Worm (Caenorhabditis elegans): ENCODE data around the gene Y111B2A.2.

DNA sequence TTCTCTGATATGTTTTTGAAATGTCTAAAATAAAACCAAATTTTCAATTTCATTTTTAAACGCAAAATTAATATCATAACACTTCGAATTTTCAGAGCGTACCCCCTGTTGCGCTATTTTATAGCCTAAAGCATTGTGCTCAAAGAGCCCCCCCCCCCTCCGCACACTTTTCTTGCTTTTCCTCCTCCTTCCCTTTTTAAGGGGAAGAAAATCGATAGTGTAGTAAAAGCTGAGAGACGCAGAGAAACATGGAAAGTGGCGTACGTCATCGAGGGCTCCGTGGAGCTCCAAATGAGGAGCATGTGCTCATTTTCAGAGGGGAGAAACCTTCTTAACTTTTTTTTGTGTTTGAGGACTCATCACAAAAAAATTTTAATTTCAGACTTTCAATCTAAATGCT is 23.4 kb upstream of the Y111B2A.2 start, which contains the start of gene cccp-1:
- TF ChIP-seq fkh-10 (GFP tag; optimal IDR thresholded peaks at IDR 0.05) (no peak), sox-4 (tag; optimal IDR thresholded peaks at IDR 0.05) (no peak)
